Worm (Caenorhabditis elegans): ENCODE data around the gene tost-1.

DNA sequence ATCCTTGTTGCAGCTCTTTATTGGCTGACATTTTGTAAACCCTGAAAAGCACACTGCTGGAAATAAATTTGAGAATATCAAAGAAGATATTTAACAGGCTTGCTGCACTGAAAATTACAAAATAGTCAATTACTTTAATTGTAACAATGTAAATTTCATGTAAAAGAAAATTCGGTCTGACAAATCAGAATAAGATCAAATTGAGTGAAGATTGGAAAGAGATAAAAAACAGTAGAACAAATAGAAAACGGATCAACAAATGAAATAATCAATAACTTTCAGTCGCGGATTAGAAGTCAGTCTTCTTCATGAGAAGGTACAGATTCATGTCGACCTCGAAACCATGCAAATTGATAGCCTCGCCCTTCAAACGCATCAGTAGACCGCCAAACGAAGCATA is 39.0 kb upstream of the tost-1 start, which contains the start of gene rars-1:
- TF ChIP-seq aly-2 (tag; optimal IDR thresholded peaks at IDR 0.05): no peak
- no peak for TF ChIP-seq sma-3 (GFP tag; optimal IDR thresholded peaks at IDR 0.05)
- TF ChIP-seq snpc-4 (tag; optimal IDR thresholded peaks at IDR 0.05): no peak
- TF ChIP-seq gmeb-1 (tag; optimal IDR thresholded peaks at IDR 0.05): no peak
- TF ChIP-seq unc-62 (GFP tag; optimal IDR thresholded peaks at IDR 0.05): no peak
- no peak for TF ChIP-seq R02D3.7 (tag; optimal IDR thresholded peaks at IDR 0.05)
- no peak for TF ChIP-seq fos-1 (tag; optimal IDR thresholded peaks at IDR 0.05)
- TF ChIP-seq ztf-11 (tag; optimal IDR thresholded peaks at IDR 0.05): no peak
- no peak for TF ChIP-seq egl-27 (tag; optimal IDR thresholded peaks at IDR 0.05)
- TF ChIP-seq nhr-237 (tag; optimal IDR thresholded peaks at IDR 0.05): no peak
- TF ChIP-seq mdl-1 (tag; optimal IDR thresholded peaks at IDR 0.05): no peak

Measured in whole organism, L2 larva.